Worm (Caenorhabditis elegans) whole organism, late embryonic: ENCODE measurements around the gene scl-1.

Experiments
- C38D4.7 ChIP-seq: fragments of 200-800 bp; sonication (Bioruptor generic); optimal IDR thresholded peaks from 2 replicates; lab custom pipeline; 2018; ENCODE audit warnings: mild to moderate bottlenecking, missing genetic modification characterization, moderate library complexity, missing compliant biosample characterization
- F13H6.1 ChIP-seq: sonication (generic microtip); optimal IDR thresholded peaks from 2 replicates; lab custom pipeline; 2016; ENCODE audit warnings: missing genetic modification characterization, missing compliant biosample characterization
- K09A11.1 ChIP-seq: sonication (generic microtip); optimal IDR thresholded peaks from 2 replicates; lab custom pipeline; 2017; ENCODE audit warnings: antibody characterized with exemption, mild to moderate bottlenecking, missing genetic modification characterization, missing compliant biosample characterization; ENCODE audit not compliant: insufficient read depth
- T23F11.4 ChIP-seq: fragments of 200-800 bp; sonication (Bioruptor generic); optimal IDR thresholded peaks from 2 replicates; lab custom pipeline; 2018; ENCODE audit warnings: mild to moderate bottlenecking, missing genetic modification characterization, missing compliant biosample characterization
- Y22D7AL.16 ChIP-seq: sonication (generic microtip); optimal IDR thresholded peaks from 2 replicates; lab custom pipeline; 2016; ENCODE audit warnings: missing genetic modification characterization, missing compliant biosample characterization
- ceh-14 ChIP-seq: sonication (generic microtip); optimal IDR thresholded peaks from 2 replicates; lab custom pipeline; 2016; ENCODE audit warnings: missing genotype, missing genetic modification characterization, missing compliant biosample characterization
- ceh-18 ChIP-seq: sonication (generic microtip); optimal IDR thresholded peaks from 2 replicates; lab custom pipeline; 2016; ENCODE audit warnings: missing genetic modification characterization, missing compliant biosample characterization
- ceh-19 ChIP-seq: fragments of 200-800 bp; sonication (Bioruptor generic); optimal IDR thresholded peaks from 2 replicates; lab custom pipeline; 2018; ENCODE audit warnings: mild to moderate bottlenecking, missing genetic modification characterization, missing compliant biosample characterization
- ceh-2 ChIP-seq: sonication (generic microtip); optimal IDR thresholded peaks from 2 replicates; lab custom pipeline; 2016; ENCODE audit warnings: missing genotype, missing genetic modification characterization, missing compliant biosample characterization
- ceh-24 ChIP-seq: sonication (generic microtip); optimal IDR thresholded peaks from 2 replicates; lab custom pipeline; 2016; ENCODE audit warnings: mild to moderate bottlenecking, missing genetic modification characterization, missing compliant biosample characterization
- ceh-30 ChIP-seq: fragments of 150-350 bp; optimal IDR thresholded peaks from 2 replicates; lab custom pipeline; 2014; ENCODE audit warnings: missing biosample characterization, missing genetic modification characterization
- ceh-31 ChIP-seq: sonication (generic microtip); optimal IDR thresholded peaks from 2 replicates; lab custom pipeline; 2016; ENCODE audit warnings: missing genetic modification characterization, missing compliant biosample characterization
- ceh-34 ChIP-seq: sonication (generic microtip); optimal IDR thresholded peaks from 2 replicates; lab custom pipeline; 2016; ENCODE audit warnings: mild to moderate bottlenecking, missing genetic modification characterization, missing compliant biosample characterization
- ceh-45 ChIP-seq: fragments of 200-800 bp; sonication (Bioruptor generic); IDR thresholded peaks from 2 replicates; pipeline ENCODE4 v1.3.6; 2022; ENCODE audit warnings: missing genetic modification reagents, missing genetic modification characterization, missing compliant biosample characterization
- ceh-48 ChIP-seq: sonication (generic microtip); optimal IDR thresholded peaks from 2 replicates; lab custom pipeline; 2016; ENCODE audit warnings: missing genetic modification characterization, inconsistent platforms, missing compliant biosample characterization
- ceh-6 ChIP-seq: fragments of 200-800 bp; sonication (Bioruptor generic); optimal IDR thresholded peaks from 2 replicates; lab custom pipeline; 2018; ENCODE audit warnings: mild to moderate bottlenecking, missing genetic modification characterization, missing compliant biosample characterization
- ceh-9 ChIP-seq: sonication (generic microtip); optimal IDR thresholded peaks from 2 replicates; lab custom pipeline; 2016; ENCODE audit warnings: mild to moderate bottlenecking, missing genetic modification characterization, inconsistent platforms, missing compliant biosample characterization
- che-1 ChIP-seq: sonication (generic microtip); optimal IDR thresholded peaks from 2 replicates; lab custom pipeline; 2016; ENCODE audit warnings: mild to moderate bottlenecking, missing genetic modification characterization, missing compliant biosample characterization
- ets-4 ChIP-seq: sonication (generic microtip); optimal IDR thresholded peaks from 2 replicates; lab custom pipeline; 2016; ENCODE audit warnings: missing genetic modification characterization, missing compliant biosample characterization
- eyg-1 ChIP-seq: sonication (generic microtip); optimal IDR thresholded peaks from 2 replicates; lab custom pipeline; 2016; ENCODE audit warnings: missing genotype, missing genetic modification characterization, missing compliant biosample characterization
- fax-1 ChIP-seq: sonication (generic microtip); optimal IDR thresholded peaks from 2 replicates; lab custom pipeline; 2016; ENCODE audit warnings: missing genotype, missing genetic modification characterization, missing compliant biosample characterization
- gmeb-2 ChIP-seq: sonication (generic microtip); optimal IDR thresholded peaks from 2 replicates; lab custom pipeline; 2016; ENCODE audit warnings: missing genetic modification characterization, inconsistent platforms, missing compliant biosample characterization
- hlh-15 ChIP-seq: sonication (generic microtip); optimal IDR thresholded peaks from 2 replicates; lab custom pipeline; 2016; ENCODE audit warnings: missing genetic modification characterization, missing compliant biosample characterization
- hlh-30 ChIP-seq: sonication (generic microtip); optimal IDR thresholded peaks from 2 replicates; lab custom pipeline; 2017; ENCODE audit warnings: antibody characterized with exemption, missing genetic modification characterization, missing compliant biosample characterization; ENCODE audit not compliant: insufficient read depth
- hlh-8 ChIP-seq: sonication (generic microtip); optimal IDR thresholded peaks from 2 replicates; lab custom pipeline; 2016; ENCODE audit warnings: missing genotype, missing genetic modification characterization, missing compliant biosample characterization
- lin-11 ChIP-seq: fragments of 200-800 bp; sonication (Bioruptor generic); optimal IDR thresholded peaks from 2 replicates; lab custom pipeline; 2018; ENCODE audit warnings: mild to moderate bottlenecking, missing genetic modification characterization, missing compliant biosample characterization
- madf-2 ChIP-seq: sonication (generic microtip); optimal IDR thresholded peaks from 2 replicates; lab custom pipeline; 2017; ENCODE audit warnings: missing genetic modification characterization, missing compliant biosample characterization
- mec-3 ChIP-seq: sonication (generic microtip); optimal IDR thresholded peaks from 2 replicates; lab custom pipeline; 2016; ENCODE audit warnings: borderline replicate concordance, missing genetic modification characterization, missing compliant biosample characterization
- nfya-1 ChIP-seq: sonication (generic microtip); optimal IDR thresholded peaks from 2 replicates; lab custom pipeline; 2017; ENCODE audit warnings: missing genetic modification characterization, mild to moderate bottlenecking, missing compliant biosample characterization, antibody characterized with exemption, moderate library complexity
- nhr-232 ChIP-seq: sonication (generic microtip); optimal IDR thresholded peaks from 2 replicates; lab custom pipeline; 2016; ENCODE audit warnings: missing genetic modification characterization, missing compliant biosample characterization
- odd-2 ChIP-seq: sonication (generic microtip); optimal IDR thresholded peaks from 2 replicates; lab custom pipeline; 2017; ENCODE audit warnings: antibody characterized with exemption, mild to moderate bottlenecking, missing genetic modification characterization, missing compliant biosample characterization
- pat-9 ChIP-seq: fragments of 200-800 bp; sonication (Bioruptor generic); optimal IDR thresholded peaks from 2 replicates; lab custom pipeline; 2018; ENCODE audit warnings: mild to moderate bottlenecking, missing genetic modification characterization, moderate library complexity, missing compliant biosample characterization
- pqm-1 ChIP-seq: sonication (generic microtip); optimal IDR thresholded peaks from 2 replicates; lab custom pipeline; 2016; ENCODE audit warnings: missing genetic modification characterization, missing compliant biosample characterization
- pros-1 ChIP-seq: fragments of 150-350 bp; optimal IDR thresholded peaks from 2 replicates; lab custom pipeline; 2014; ENCODE audit warnings: missing biosample characterization, missing genetic modification reagents, missing genetic modification characterization
- rnt-1 ChIP-seq: sonication (generic microtip); optimal IDR thresholded peaks from 2 replicates; lab custom pipeline; 2016; ENCODE audit warnings: missing genetic modification characterization, missing compliant biosample characterization
- sox-4 ChIP-seq: sonication (generic microtip); optimal IDR thresholded peaks from 2 replicates; lab custom pipeline; 2017; ENCODE audit warnings: mild to moderate bottlenecking, missing genetic modification characterization, inconsistent platforms, missing compliant biosample characterization
- syd-9 ChIP-seq: sonication (generic microtip); optimal IDR thresholded peaks from 2 replicates; lab custom pipeline; 2016; ENCODE audit warnings: mild to moderate bottlenecking, missing genetic modification characterization, moderate library complexity, missing compliant biosample characterization
- tbx-2 ChIP-seq: sonication (generic microtip); optimal IDR thresholded peaks from 2 replicates; lab custom pipeline; 2016; ENCODE audit warnings: missing genetic modification characterization, missing compliant biosample characterization
- ttx-3 ChIP-seq: sonication (generic microtip); optimal IDR thresholded peaks from 2 replicates; lab custom pipeline; 2016; ENCODE audit warnings: missing genetic modification reagents, missing genetic modification characterization, missing compliant biosample characterization
- unc-3 ChIP-seq, 2 experiments: fragments of 200-800 bp in 1 of 2; sonication (Bioruptor generic) in 1 of 2; sonication (generic microtip) in 1 of 2; conservative IDR thresholded peaks in 1 of 2; optimal IDR thresholded peaks in 1 of 2; 2 replicates each; pipeline versions ENCODE4 v1.3.6 to Lab custom; 2016 to 2022; ENCODE audit warnings: missing compliant biosample characterization in 2 of 2, missing genetic modification characterization in 2 of 2, missing genetic modification reagents in 1 of 2
- unc-42 ChIP-seq: sonication (generic microtip); optimal IDR thresholded peaks from 2 replicates; lab custom pipeline; 2016; ENCODE audit warnings: missing genotype, missing genetic modification characterization, missing compliant biosample characterization
- unc-55 ChIP-seq: sonication (generic microtip); optimal IDR thresholded peaks from 2 replicates; lab custom pipeline; 2017; ENCODE audit warnings: missing biosample characterization, missing genetic modification reagents, missing genetic modification characterization
- unc-86 ChIP-seq: sonication (generic microtip); optimal IDR thresholded peaks from 2 replicates; lab custom pipeline; 2016; ENCODE audit warnings: missing genetic modification characterization, missing compliant biosample characterization
- zip-5 ChIP-seq: sonication (generic microtip); optimal IDR thresholded peaks from 2 replicates; lab custom pipeline; 2016; ENCODE audit warnings: missing genetic modification characterization, missing compliant biosample characterization
- ztf-16 ChIP-seq: sonication (generic microtip); optimal IDR thresholded peaks from 2 replicates; lab custom pipeline; 2017; ENCODE audit warnings: missing genetic modification characterization, missing compliant biosample characterization

Gene scl-1

DNA sequence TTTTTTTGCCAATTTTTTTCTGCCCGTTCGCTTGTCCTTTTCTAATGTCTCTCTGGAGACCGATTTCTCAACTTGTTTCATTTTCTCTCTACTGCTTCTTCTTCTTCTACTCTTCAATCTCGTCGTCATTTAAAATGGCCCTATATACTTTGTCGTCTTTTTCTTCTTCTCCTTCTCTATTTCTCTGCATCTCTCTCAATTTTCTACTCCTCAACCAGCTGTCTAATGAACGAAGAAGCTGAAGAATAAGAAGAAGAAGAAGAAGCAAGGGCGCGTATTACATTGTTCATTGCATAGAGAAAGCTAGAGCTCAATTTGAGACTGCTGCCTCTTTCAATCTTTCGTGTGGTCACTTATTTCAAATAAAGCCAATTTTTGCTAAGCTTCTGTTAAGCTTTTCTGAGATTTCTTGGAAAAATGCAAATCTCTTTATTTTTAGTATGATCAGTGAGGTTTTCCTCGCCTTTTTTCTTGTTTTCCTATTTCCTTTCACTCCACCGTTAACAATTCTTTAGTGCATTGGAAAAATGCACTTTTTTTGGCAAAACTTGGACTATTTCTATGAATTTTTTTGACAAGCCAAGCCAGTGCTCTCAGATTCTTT lies 40.2 kb upstream of the scl-1 start:
- TF ChIP-seq ttx-3 (tag; lab: Kevin White, UChicago) (no peak), fax-1 (tag; lab: Kevin White, UChicago) (no peak), zip-5 (no peak), ztf-16 (no peak), eyg-1 (no peak), pqm-1 (no peak), unc-42 (tag; lab: Kevin White, UChicago) (peak; percentile 56), pros-1 (tag; lab: Kevin White, UChicago) (no peak), nfya-1 (tag; lab: Kevin White, UChicago) (no peak), odd-2 (no peak), madf-2 (no peak), hlh-15 (no peak), unc-86 (tag; lab: Kevin White, UChicago) (no peak), ceh-34 (tag; lab: Kevin White, UChicago) (no peak), ceh-31 (tag; lab: Kevin White, UChicago) (peak; percentile 27), nhr-232 (tag; lab: Kevin White, UChicago) (no peak), hlh-8 (peak; percentile 6), unc-55 (GFP tag; lab: Kevin White, UChicago) (peak; percentile 79), T23F11.4 (GFP tag; lab: Kevin White, UChicago) (no peak), ceh-18 (tag; lab: Kevin White, UChicago) (no peak), rnt-1 (no peak), pat-9 (tag; lab: Kevin White, UChicago) (no peak), ceh-48 (no peak), ceh-24 (tag; lab: Kevin White, UChicago) (no peak), sox-4 (tag; lab: Kevin White, UChicago) (no peak), C38D4.7 (no peak), K09A11.1 (tag; lab: Kevin White, UChicago) (no peak), syd-9 (tag; lab: Kevin White, UChicago) (no peak), lin-11 (tag; lab: Kevin White, UChicago) (no peak), ceh-45 (GFP tag; lab: Robert Waterston, UW) (no peak), mec-3 (tag; lab: Kevin White, UChicago) (no peak), ceh-30 (tag; lab: Kevin White, UChicago) (no peak), Y22D7AL.16 (tag; lab: Kevin White, UChicago) (no peak), ceh-9 (tag; lab: Kevin White, UChicago) (no peak), tbx-2 (peak; percentile 35), unc-3 (GFP tag; conservative IDR thresholded peaks at IDR 0.05; lab: Robert Waterston, UW) (no peak), unc-3 (tag; optimal IDR thresholded peaks at IDR 0.05; lab: Kevin White, UChicago) (no peak), hlh-30 (tag; lab: Kevin White, UChicago) (no peak), ceh-14 (no peak), ceh-6 (no peak), ceh-2 (tag; lab: Kevin White, UChicago) (no peak), F13H6.1 (tag; lab: Kevin White, UChicago) (no peak), ceh-19 (peak; percentile 5), gmeb-2 (tag; lab: Kevin White, UChicago) (no peak), ets-4 (tag; lab: Kevin White, UChicago) (no peak), che-1 (no peak)
